Worm (Caenorhabditis elegans): ENCODE measurements around the gene C33D9.13.

The C33D9.13 gene

ce11 chrIV:8819471-8819870 is 34.4 kb upstream of the C33D9.13 start:
- TF ChIP-seq nfyb-1 (GFP tag; IDR thresholded peaks at IDR 0.05) (no peak), hsf-1 (GFP tag; IDR thresholded peaks at IDR 0.05) (no peak), madf-10 (tag; optimal IDR thresholded peaks at IDR 0.05) (no peak), ets-4 (GFP tag; optimal IDR thresholded peaks at IDR 0.05) (no peak), hmg-20 (GFP tag; IDR thresholded peaks at IDR 0.05) (no peak), sdz-38 (tag; optimal IDR thresholded peaks at IDR 0.05) (no peak)

ce11 chrIV:8817639-8818038 is 32.6 kb upstream of the C33D9.13 start, which contains the start of gene T28C6.10:
TSS of gene T28C6.10 (plus strand) at chrIV:8817939.
- TF ChIP-seq xnd-1 (tag; optimal IDR thresholded peaks at IDR 0.05) (no peak), nfya-2 (GFP tag; IDR thresholded peaks at IDR 0.05) (no peak)

ce11 chrIV:8816617-8817016 is 31.5 kb upstream of the C33D9.13 start:
- peak; percentile 86 for TF ChIP-seq egrh-3 (GFP tag; IDR thresholded peaks at IDR 0.05)
- no peak for TF ChIP-seq snpc-3.4 (tag; optimal IDR thresholded peaks at IDR 0.05)

- TF ChIP-seq K12H6.12 (tag; optimal IDR thresholded peaks at IDR 0.05): no peak
- TF ChIP-seq rcor-1 (GFP tag; IDR thresholded peaks at IDR 0.05): no peak
- TF ChIP-seq snpc-3.4 (tag; optimal IDR thresholded peaks at IDR 0.05): no peak
- TF ChIP-seq F37B4.10 (GFP tag; IDR thresholded peaks at IDR 0.05): no peak
- TF ChIP-seq die-1 (tag; optimal IDR thresholded peaks at IDR 0.05): no peak
- no peak for TF ChIP-seq C17E4.6 (GFP tag; IDR thresholded peaks at IDR 0.05)
- TF ChIP-seq nhr-80 (tag; optimal IDR thresholded peaks at IDR 0.05): no peak
- no peak for TF ChIP-seq zim-3 (tag; optimal IDR thresholded peaks at IDR 0.05)
- no peak for TF ChIP-seq F55B11.4 (tag; optimal IDR thresholded peaks at IDR 0.05; ENCODE audit: borderline replicate concordance, insufficient read depth)
- no peak for TF ChIP-seq ztf-3 (GFP tag; optimal IDR thresholded peaks at IDR 0.05)
- no peak for TF ChIP-seq madf-3 (GFP tag; IDR thresholded peaks at IDR 0.05)
- no peak for TF ChIP-seq nhr-179 (tag; optimal IDR thresholded peaks at IDR 0.05)
- TF ChIP-seq F33H1.4 (GFP tag; IDR thresholded peaks at IDR 0.05): no peak
- no peak for TF ChIP-seq somi-1 (GFP tag; optimal IDR thresholded peaks at IDR 0.05)
- TF ChIP-seq nhr-120 (GFP tag; IDR thresholded peaks at IDR 0.05): no peak
- no peak for TF ChIP-seq ztf-22 (GFP tag; optimal IDR thresholded peaks at IDR 0.05)
Measured at ce11 chrIV:8816029-8816428, 31.0 kb upstream of the C33D9.13 start, which contains the start of gene grsp-2. TSS of gene grsp-2 (plus strand) at chrIV:8816329.

ce11 chrIV:8815162-8815561 is 30.1 kb upstream of the C33D9.13 start:
- no peak for TF ChIP-seq let-607 (tag; optimal IDR thresholded peaks at IDR 0.05)
- TF ChIP-seq nhr-179 (tag; optimal IDR thresholded peaks at IDR 0.05): no peak
- no peak for TF ChIP-seq mes-4 (tag; optimal IDR thresholded peaks at IDR 0.05)
- TF ChIP-seq snpc-1.1 (tag; optimal IDR thresholded peaks at IDR 0.05; ENCODE audit: insufficient read depth): no peak
- no peak for TF ChIP-seq repo-1 (tag; optimal IDR thresholded peaks at IDR 0.05)
- no peak for TF ChIP-seq nfya-2 (GFP tag; IDR thresholded peaks at IDR 0.05)
- no peak for TF ChIP-seq dpff-1 (tag; optimal IDR thresholded peaks at IDR 0.05)
- no peak for TF ChIP-seq somi-1 (GFP tag; optimal IDR thresholded peaks at IDR 0.05)
- no peak for TF ChIP-seq lin-26 (GFP tag; IDR thresholded peaks at IDR 0.05)
- TF ChIP-seq F55B11.4 (tag; optimal IDR thresholded peaks at IDR 0.05; ENCODE audit: borderline replicate concordance, insufficient read depth): no peak

ce11 chrIV:8813614-8814013 is 28.5 kb upstream of the C33D9.13 start, which contains the start of gene exc-5:
TSS of gene exc-5 (minus strand) at chrIV:8813670.
- TF ChIP-seq ceh-91 (GFP tag; IDR thresholded peaks at IDR 0.05) (no peak), snpc-1.1 (tag; optimal IDR thresholded peaks at IDR 0.05; ENCODE audit: insufficient read depth) (no peak), dpl-1 (GFP tag; optimal IDR thresholded peaks at IDR 0.05) (no peak), efl-1 (GFP tag; optimal IDR thresholded peaks at IDR 0.05) (no peak), F55B11.4 (tag; optimal IDR thresholded peaks at IDR 0.05; ENCODE audit: borderline replicate concordance, insufficient read depth) (no peak), ztf-22 (GFP tag; optimal IDR thresholded peaks at IDR 0.05) (no peak), attf-3 (GFP tag; conservative IDR thresholded peaks at IDR 0.05) (no peak), somi-1 (GFP tag; optimal IDR thresholded peaks at IDR 0.05) (no peak), dox-1 (GFP tag; IDR thresholded peaks at IDR 0.05) (no peak), snpc-1.3 (tag; optimal IDR thresholded peaks at IDR 0.05; ENCODE audit: insufficient read depth) (no peak), tbp1 (GFP tag; optimal IDR thresholded peaks at IDR 0.05) (no peak), hmg-20 (GFP tag; IDR thresholded peaks at IDR 0.05) (no peak), nhr-27 (tag; optimal IDR thresholded peaks at IDR 0.05) (no peak), sptf-2 (GFP tag; optimal IDR thresholded peaks at IDR 0.05) (no peak)
